Fruit fly (Drosophila melanogaster) whole organism, embryonic: ENCODE results near the gene CalpB.

Experiments
- CG10321 ChIP-seq: fragments of 200-800 bp; sonication (Bioruptor generic); IDR thresholded peaks from 2 replicates; pipeline ENCODE4 v1.3.6; 2022; ENCODE audit warnings: missing biosample characterization, missing genetic modification characterization
- CG11560 ChIP-seq: fragments of 200-800 bp; sonication (Bioruptor generic); IDR thresholded peaks from 3 replicates; pipeline ENCODE4 v1.3.6; 2022; ENCODE audit warnings: missing biosample characterization, missing genetic modification characterization
- CG13894 ChIP-seq: fragments of 200-800 bp; sonication (Bioruptor generic); optimal IDR thresholded peaks from 3 replicates; lab custom pipeline; 2018; ENCODE audit warnings: missing biosample characterization, mild to moderate bottlenecking, missing genetic modification characterization, moderate library complexity
- CG15601 ChIP-seq: fragments of 200-800 bp; sonication (Bioruptor generic); optimal IDR thresholded peaks from 3 replicates; lab custom pipeline; 2019; ENCODE audit warnings: missing biosample characterization, mild to moderate bottlenecking, missing genetic modification characterization, moderate library complexity
- CG1603 ChIP-seq: fragments of 200-800 bp; sonication (Bioruptor generic); optimal IDR thresholded peaks from 2 replicates; lab custom pipeline; 2019; ENCODE audit warnings: missing biosample characterization, mild to moderate bottlenecking, missing genetic modification characterization, moderate library complexity
- CG1647 ChIP-seq: fragments of 200-800 bp; sonication (Bioruptor generic); optimal IDR thresholded peaks from 3 replicates; lab custom pipeline; 2016; ENCODE audit warnings: missing biosample characterization, missing genetic modification characterization
- CG17186 ChIP-seq: fragments of 200-800 bp; sonication (Bioruptor generic); optimal IDR thresholded peaks from 3 replicates; lab custom pipeline; 2017; ENCODE audit warnings: missing biosample characterization, missing genetic modification reagents, missing genetic modification characterization
- CG17385 ChIP-seq: fragments of 200-800 bp; sonication (Bioruptor generic); optimal IDR thresholded peaks from 3 replicates; lab custom pipeline; 2018; ENCODE audit warnings: missing biosample characterization, mild to moderate bottlenecking, missing genetic modification characterization
- CG1832 ChIP-seq: fragments of 200-800 bp; sonication (Bioruptor generic); optimal IDR thresholded peaks from 2 replicates; lab custom pipeline; 2017; ENCODE audit warnings: missing biosample characterization, mild to moderate bottlenecking, missing genetic modification characterization, inconsistent platforms
- CG2120 ChIP-seq: fragments of 200-800 bp; sonication (Bioruptor generic); optimal IDR thresholded peaks from 3 replicates; lab custom pipeline; 2016; ENCODE audit warnings: missing biosample characterization, missing genetic modification characterization
- CG2678 ChIP-seq: fragments of 200-800 bp; sonication (Bioruptor generic); optimal IDR thresholded peaks from 3 replicates; lab custom pipeline; 2019; ENCODE audit warnings: missing biosample characterization, mild to moderate bottlenecking, missing genetic modification characterization, moderate library complexity
- CG3163 ChIP-seq: fragments of 200-800 bp; sonication (Bioruptor generic); optimal IDR thresholded peaks from 3 replicates; lab custom pipeline; 2016; ENCODE audit warnings: missing biosample characterization, missing genetic modification characterization
- CG32532 ChIP-seq: fragments of 200-800 bp; sonication (Bioruptor generic); IDR thresholded peaks from 2 replicates; pipeline ENCODE4 v1.3.6; 2022; ENCODE audit warnings: missing biosample characterization, missing genetic modification characterization
- CG32772 ChIP-seq: fragments of 200-800 bp; sonication (Bioruptor generic); IDR thresholded peaks from 2 replicates; pipeline ENCODE4 v1.3.6; 2022; ENCODE audit warnings: missing biosample characterization, missing genetic modification characterization
- CG4730 ChIP-seq: fragments of 200-800 bp; sonication (Bioruptor generic); IDR thresholded peaks from 2 replicates; pipeline ENCODE4 v1.3.6; 2022; ENCODE audit warnings: missing biosample characterization, missing genetic modification characterization
- CG6791 ChIP-seq: fragments of 200-800 bp; sonication (Bioruptor generic); IDR thresholded peaks from 3 replicates; pipeline ENCODE4 v1.3.6; 2022; ENCODE audit warnings: missing biosample characterization, missing genetic modification characterization; ENCODE audit not compliant: partially characterized antibody
- CG8924 ChIP-seq: fragments of 200-800 bp; optimal IDR thresholded peaks from 3 replicates; lab custom pipeline; 2019; ENCODE audit warnings: missing biosample characterization, mild to moderate bottlenecking, missing genetic modification characterization, moderate library complexity
- CG9727 ChIP-seq: fragments of 200-800 bp; sonication (Bioruptor generic); optimal IDR thresholded peaks from 3 replicates; lab custom pipeline; 2017; ENCODE audit warnings: missing biosample characterization, mild to moderate bottlenecking, missing genetic modification characterization
- CoRest ChIP-seq: fragments of 200-800 bp; sonication (Bioruptor generic); optimal IDR thresholded peaks from 3 replicates; lab custom pipeline; 2018; ENCODE audit warnings: missing biosample characterization, mild to moderate bottlenecking, missing genetic modification characterization, moderate library complexity
- D ChIP-seq, 2 experiments: fragments of 200-800 bp in 1 of 2; fragments of >200 bp in 1 of 2; sonication (Bioruptor generic) in 1 of 2; optimal IDR thresholded peaks; 2 replicates in 1 of 2; 3 replicates in 1 of 2; lab custom pipeline; 2017; ENCODE audit warnings: mild to moderate bottlenecking in 1 of 2, missing biosample characterization in 1 of 2, missing genetic modification characterization in 1 of 2, missing genetic modification reagents in 1 of 2
- Dref ChIP-seq: fragments of 200-800 bp; sonication (Bioruptor generic); IDR thresholded peaks from 2 replicates; pipeline ENCODE4 v1.3.6; 2022; ENCODE audit warnings: missing biosample characterization, missing genetic modification characterization
- HLH3B ChIP-seq: fragments of 200-800 bp; sonication (Bioruptor generic); IDR thresholded peaks from 2 replicates; pipeline ENCODE4 v1.3.6; 2022; ENCODE audit warnings: missing biosample characterization, missing genetic modification characterization
- MBD-R2 ChIP-seq: fragments of 200-800 bp; sonication (Bioruptor generic); IDR thresholded peaks from 2 replicates; pipeline ENCODE4 v1.3.6; 2022; ENCODE audit warnings: missing biosample characterization, missing genetic modification characterization
- Poxn ChIP-seq: fragments of 200-800 bp; sonication (Bioruptor generic); IDR thresholded peaks from 2 replicates; pipeline ENCODE4 v1.3.6; 2022; ENCODE audit warnings: missing biosample characterization, missing genetic modification characterization
- Scr ChIP-seq: fragments of 200-800 bp; sonication (Bioruptor generic); IDR thresholded peaks from 2 replicates; pipeline ENCODE4 v1.3.6; 2022; ENCODE audit warnings: missing biosample characterization, missing genetic modification characterization; ENCODE audit not compliant: partially characterized antibody
- Sry-δ ChIP-seq: fragments of 200-800 bp; sonication (Bioruptor generic); optimal IDR thresholded peaks from 2 replicates; lab custom pipeline; 2016; ENCODE audit warnings: missing biosample characterization, missing genetic modification characterization
- Tbp ChIP-seq: fragments of >200 bp; optimal IDR thresholded peaks from 2 replicates; lab custom pipeline; 2018; ENCODE audit warnings: missing biosample characterization, missing genetic modification characterization
- amos ChIP-seq: fragments of 200-800 bp; sonication (Bioruptor generic); IDR thresholded peaks from 2 replicates; pipeline ENCODE4 v1.3.6; 2022; ENCODE audit warnings: missing biosample characterization, missing genetic modification characterization; ENCODE audit not compliant: partially characterized antibody
- ase ChIP-seq: fragments of 200-800 bp; sonication (Bioruptor generic); IDR thresholded peaks from 3 replicates; pipeline ENCODE4 v1.3.6; 2022; ENCODE audit warnings: missing biosample characterization, missing genetic modification characterization
- bigmax ChIP-seq: fragments of 200-800 bp; sonication (Bioruptor generic); optimal IDR thresholded peaks from 2 replicates; lab custom pipeline; 2018; ENCODE audit warnings: missing biosample characterization, mild to moderate bottlenecking, missing genetic modification characterization
- ham ChIP-seq: fragments of 200-800 bp; sonication (Bioruptor generic); IDR thresholded peaks from 2 replicates; pipeline ENCODE4 v1.3.6; 2022; ENCODE audit warnings: missing biosample characterization, missing genetic modification characterization
- knrl ChIP-seq: fragments of 200-800 bp; sonication (Bioruptor generic); IDR thresholded peaks from 3 replicates; pipeline ENCODE4 v1.3.6; 2022; ENCODE audit warnings: missing biosample characterization, missing genetic modification characterization; ENCODE audit not compliant: partially characterized antibody
- lbe ChIP-seq: fragments of 200-800 bp; sonication (Bioruptor generic); optimal IDR thresholded peaks from 2 replicates; lab custom pipeline; 2016; ENCODE audit warnings: missing biosample characterization, mild to moderate bottlenecking, missing genetic modification characterization
- mirr ChIP-seq: fragments of 200-800 bp; sonication (Bioruptor generic); optimal IDR thresholded peaks from 3 replicates; lab custom pipeline; 2018; ENCODE audit warnings: missing biosample characterization, mild to moderate bottlenecking, missing genetic modification characterization
- nmo ChIP-seq: fragments of 200-800 bp; sonication (Bioruptor generic); optimal IDR thresholded peaks from 2 replicates; lab custom pipeline; 2018; ENCODE audit warnings: missing biosample characterization, mild to moderate bottlenecking, missing genetic modification characterization, moderate library complexity
- phol ChIP-seq: fragments of 200-800 bp; sonication (Bioruptor generic); optimal IDR thresholded peaks from 3 replicates; lab custom pipeline; 2018; ENCODE audit warnings: missing biosample characterization, mild to moderate bottlenecking, missing genetic modification characterization, moderate library complexity
- ro ChIP-seq: fragments of 200-800 bp; sonication (Bioruptor generic); IDR thresholded peaks from 2 replicates; pipeline ENCODE4 v1.3.6; 2022; ENCODE audit warnings: missing biosample characterization, missing genetic modification characterization
- scrt ChIP-seq: fragments of 200-800 bp; sonication (Bioruptor generic); optimal IDR thresholded peaks from 2 replicates; lab custom pipeline; 2018; ENCODE audit warnings: missing biosample characterization, mild to moderate bottlenecking, missing genetic modification characterization, moderate library complexity
- sens-2 ChIP-seq: fragments of 200-800 bp; sonication (Bioruptor generic); IDR thresholded peaks from 2 replicates; pipeline ENCODE4 v1.3.6; 2022; ENCODE audit warnings: missing biosample characterization, missing genetic modification characterization
- sisA ChIP-seq: fragments of 200-800 bp; sonication (Bioruptor generic); IDR thresholded peaks from 2 replicates; pipeline ENCODE4 v1.3.6; 2022; ENCODE audit warnings: missing biosample characterization, missing genetic modification characterization
- sna ChIP-seq: fragments of 200-800 bp; sonication (Bioruptor generic); IDR thresholded peaks from 2 replicates; pipeline ENCODE4 v1.3.6; 2022; ENCODE audit warnings: missing biosample characterization, missing genetic modification characterization; ENCODE audit not compliant: partially characterized antibody
- so ChIP-seq: fragments of 200-800 bp; sonication (Bioruptor generic); IDR thresholded peaks from 3 replicates; pipeline ENCODE4 v1.3.6; 2022; ENCODE audit warnings: missing biosample characterization, missing genetic modification characterization
- sqz ChIP-seq: fragments of 200-800 bp; sonication (Bioruptor generic); optimal IDR thresholded peaks from 3 replicates; lab custom pipeline; 2018; ENCODE audit warnings: missing biosample characterization, mild to moderate bottlenecking, missing genetic modification characterization
- sug ChIP-seq: fragments of 200-800 bp; optimal IDR thresholded peaks from 2 replicates; lab custom pipeline; 2019; ENCODE audit warnings: missing biosample characterization, mild to moderate bottlenecking, missing genetic modification characterization, moderate library complexity
- ttk ChIP-seq: fragments of 200-800 bp; sonication (Bioruptor generic); IDR thresholded peaks from 2 replicates; pipeline ENCODE4 v2.1.2; 2022; ENCODE audit warnings: missing biosample characterization, missing genetic modification characterization
- wdn ChIP-seq: fragments of 200-800 bp; sonication (Bioruptor generic); IDR thresholded peaks from 2 replicates; pipeline ENCODE4 v1.3.6; 2022; ENCODE audit warnings: missing biosample characterization, missing genetic modification characterization
- wor ChIP-seq: fragments of 200-800 bp; sonication (Bioruptor generic); IDR thresholded peaks from 2 replicates; pipeline ENCODE4 v1.3.6; 2022; ENCODE audit warnings: missing biosample characterization, missing genetic modification characterization

The CalpB gene

DNA sequence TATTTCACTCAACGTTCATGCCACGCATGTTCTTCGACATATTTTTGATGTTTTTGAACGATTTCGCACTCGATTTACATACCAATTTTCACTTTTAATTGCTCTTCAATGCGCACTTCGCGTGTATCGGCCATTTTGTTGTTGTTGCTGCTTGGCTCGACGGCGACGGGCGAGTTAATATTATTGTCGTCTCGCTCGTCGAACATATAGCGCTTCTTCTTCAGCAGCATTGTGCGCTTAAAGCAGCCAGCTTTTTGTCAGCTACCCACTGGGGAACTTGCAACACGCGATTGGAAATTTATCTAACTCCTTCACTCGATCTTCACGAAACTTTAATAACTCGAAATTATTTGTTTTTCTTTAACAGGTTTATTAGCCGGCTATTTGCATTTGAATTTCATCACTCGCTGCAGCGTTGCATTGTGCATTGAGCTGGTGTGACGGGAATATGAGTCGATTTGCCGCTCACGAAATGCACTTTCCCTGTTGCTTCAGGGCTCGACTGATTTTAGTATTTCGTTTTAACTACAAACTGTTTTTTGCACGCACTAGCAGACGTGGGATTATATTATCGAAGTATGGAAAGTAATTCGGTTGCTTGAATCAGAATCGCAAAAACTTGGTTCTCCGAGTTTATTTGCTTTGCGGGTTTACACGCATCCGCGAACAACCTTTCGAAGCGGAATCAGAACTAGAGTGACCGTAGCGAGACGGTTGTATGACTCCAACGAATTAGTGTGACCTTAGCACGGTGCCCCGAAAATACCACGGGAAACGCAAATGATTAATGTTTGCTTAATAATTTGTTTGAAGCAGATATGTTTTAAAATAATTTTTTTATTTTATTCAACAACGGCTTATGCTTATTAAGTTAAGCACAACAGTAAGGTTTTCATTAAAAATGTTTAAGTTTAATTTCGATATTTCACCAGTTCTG lies 33.7 kb upstream of the CalpB start, which contains the start of gene RasGAP1 (continued):
- TF ChIP-seq HLH3B (0 out of 2 replicates have a peak, but pooled peaks have one; percentile 6), Tbp (GFP tag; lab: Kevin White, UChicago) (no peak), Dref (peak; percentile 56), CG1832 (GFP tag; lab: Kevin White, UChicago) (peak; percentile 88), CG11560 (tag; lab: Robert Waterston, UW) (peak; percentile 95), CG3163 (GFP tag; lab: Kevin White, UChicago) (no peak), CG1603 (peak; percentile 47), nmo (GFP tag; lab: Kevin White, UChicago) (peak; percentile 17), CG9727 (GFP tag; lab: Kevin White, UChicago) (no peak), ham (GFP tag; lab: Robert Waterston, UW) (no peak), mirr (GFP tag; lab: Kevin White, UChicago) (no peak), amos (GFP tag; lab: Robert Waterston, UW) (peak; percentile 46), D (optimal IDR thresholded peaks at IDR 0.05; lab: Kevin White, UChicago) (peak; percentile 12), D (GFP tag; optimal IDR thresholded peaks at IDR 0.05; lab: Kevin White, UChicago) (no peak), ase (GFP tag; lab: Robert Waterston, UW) (no peak), scrt (GFP tag; lab: Kevin White, UChicago) (peak; percentile 87), CG15601 (tag; lab: Kevin White, UChicago) (no peak), sens-2 (GFP tag; lab: Robert Waterston, UW) (0 out of 2 replicates have a peak, but pooled peaks have one; percentile 15), CG8924 (tag; lab: Kevin White, UChicago) (no peak), Sry-δ (peak; percentile 36), Scr (GFP tag; lab: Robert Waterston, UW) (0 out of 2 replicates have a peak, but pooled peaks have one; percentile 36), CG2120 (GFP tag; lab: Kevin White, UChicago) (no peak), CG4730 (GFP tag; lab: Robert Waterston, UW) (no peak), lbe (peak; percentile 0), sug (peak; percentile 22), Poxn (GFP tag; lab: Robert Waterston, UW) (no peak), CG32772 (GFP tag; lab: Robert Waterston, UW) (0 out of 2 replicates have a peak, but pooled peaks have one; percentile 6), CG6791 (GFP tag; lab: Robert Waterston, UW) (peak; percentile 53; the same call in 2 of the 3 replicates), sisA (GFP tag; lab: Robert Waterston, UW) (no peak), CoRest (tag; lab: Kevin White, UChicago) (peak; percentile 7), CG17385 (GFP tag; lab: Kevin White, UChicago) (peak; percentile 83), bigmax (GFP tag; lab: Kevin White, UChicago) (no peak), wor (no peak), sna (GFP tag; lab: Robert Waterston, UW) (no peak), CG17186 (GFP tag; lab: Kevin White, UChicago) (peak; percentile 1), wdn (no peak), CG1647 (no peak), sqz (GFP tag; lab: Kevin White, UChicago) (peak; percentile 24), CG32532 (GFP tag; lab: Robert Waterston, UW) (no peak), ttk (no peak), CG2678 (tag; lab: Kevin White, UChicago) (no peak), MBD-R2 (peak; percentile 24; the same call in 1 of the 2 replicates), CG13894 (tag; lab: Kevin White, UChicago) (peak; percentile 11), phol (tag; lab: Kevin White, UChicago) (peak; percentile 80), knrl (GFP tag; lab: Robert Waterston, UW) (peak; percentile 51; the same call in 1 of the 3 replicates), CG10321 (GFP tag; lab: Robert Waterston, UW) (peak; percentile 97), ro (GFP tag; lab: Robert Waterston, UW) (no peak), so (peak; percentile 43; the same call in 1 of the 3 replicates)
